Fruit fly (Drosophila melanogaster) whole organism, wandering third instar larva: ENCODE data around the gene CG16779.
A peak's percentile ranks its signal among the peaks of the same experiment; 100 is the strongest.

ENCODE experiments used
- Abd-B ChIP-seq: fragments of >200 bp; optimal IDR thresholded peaks from 2 replicates; lab custom pipeline; 2017; ENCODE audit warnings: missing biosample characterization, missing genetic modification characterization
- CG32264 ChIP-seq: fragments of 200-800 bp; sonication (Bioruptor generic); optimal IDR thresholded peaks from 2 replicates; lab custom pipeline; 2016; ENCODE audit warnings: missing biosample characterization, missing genetic modification characterization
- Dif ChIP-seq: fragments of 200-275, 200-300 bp; sonication (Bioruptor generic); optimal IDR thresholded peaks from 2 replicates; lab custom pipeline; 2018; ENCODE audit warnings: missing biosample characterization, missing genetic modification characterization; ENCODE audit not compliant: partially characterized antibody
- GATAd ChIP-seq: sonication (Bioruptor generic); optimal IDR thresholded peaks from 2 replicates; lab custom pipeline; 2016; ENCODE audit warnings: missing biosample characterization, missing genetic modification characterization
- HLH106 ChIP-seq: fragments of 200-800 bp; optimal IDR thresholded peaks from 3 replicates; lab custom pipeline; 2019; ENCODE audit warnings: missing biosample characterization, mild to moderate bottlenecking, missing genetic modification characterization, moderate library complexity
- Hnf4 ChIP-seq: fragments of 200-800 bp; sonication (Bioruptor generic); optimal IDR thresholded peaks from 2 replicates; lab custom pipeline; 2016; ENCODE audit warnings: missing biosample characterization, mild to moderate bottlenecking, missing genetic modification characterization
- Hr78 ChIP-seq: fragments of >200 bp; optimal IDR thresholded peaks from 2 replicates; lab custom pipeline; 2017; ENCODE audit warnings: missing biosample characterization, missing genetic modification characterization
- Hr83 ChIP-seq: fragments of 200-300 bp; sonication (Bioruptor generic); optimal IDR thresholded peaks from 2 replicates; lab custom pipeline; 2016; ENCODE audit warnings: missing biosample characterization, mild to moderate bottlenecking, missing genetic modification characterization, moderate library complexity; ENCODE audit not compliant: poor library complexity, severe bottlenecking
- Jra ChIP-seq: sonication (Bioruptor generic); optimal IDR thresholded peaks from 2 replicates; lab custom pipeline; 2016; ENCODE audit warnings: missing biosample characterization, missing genetic modification characterization
- Mio ChIP-seq: sonication (Bioruptor generic); optimal IDR thresholded peaks from 2 replicates; lab custom pipeline; 2016; ENCODE audit warnings: missing biosample characterization, missing genetic modification characterization
- Myc ChIP-seq: fragments of >200 bp; optimal IDR thresholded peaks from 2 replicates; lab custom pipeline; 2017
- N ChIP-seq: fragments of >200 bp; optimal IDR thresholded peaks from 2 replicates; lab custom pipeline; 2018; ENCODE audit warnings: missing biosample characterization, missing external identifiers, missing genetic modification characterization
- OdsH ChIP-seq: fragments of 200-800 bp; sonication (Bioruptor generic); optimal IDR thresholded peaks from 2 replicates; lab custom pipeline; 2016; ENCODE audit warnings: missing biosample characterization, mild to moderate bottlenecking, missing genetic modification characterization
- Rel ChIP-seq, 2 experiments: fragments of 200-800 bp; sonication (Bioruptor generic) in 1 of 2; optimal IDR thresholded peaks; 2 replicates in 1 of 2; 3 replicates in 1 of 2; lab custom pipeline; 2016 to 2019; ENCODE audit warnings: mild to moderate bottlenecking in 2 of 2, missing biosample characterization in 2 of 2, missing genetic modification characterization in 2 of 2, moderate library complexity in 1 of 2
- Sp1 ChIP-seq: fragments of 200-800 bp; sonication (Bioruptor generic); optimal IDR thresholded peaks from 3 replicates; lab custom pipeline; 2019; ENCODE audit warnings: missing biosample characterization, mild to moderate bottlenecking, missing genetic modification characterization, moderate library complexity
- Vsx2 ChIP-seq: fragments of 200-300, 225-300 bp; sonication (Bioruptor generic); optimal IDR thresholded peaks from 2 replicates; lab custom pipeline; 2018; ENCODE audit warnings: missing biosample characterization, missing genetic modification characterization; ENCODE audit not compliant: partially characterized antibody
- br ChIP-seq: fragments of 200-800 bp; sonication (Bioruptor generic); optimal IDR thresholded peaks from 2 replicates; lab custom pipeline; 2016; ENCODE audit warnings: missing biosample characterization, missing genetic modification characterization
- brk ChIP-seq: fragments of 200-800 bp; sonication (Bioruptor generic); optimal IDR thresholded peaks from 2 replicates; lab custom pipeline; 2016; ENCODE audit warnings: missing biosample characterization, mild to moderate bottlenecking, missing genetic modification characterization
- dl ChIP-seq, 2 experiments: fragments of 175-275, 200-275 bp in 1 of 2; fragments of 200-275 bp in 1 of 2; sonication (Bioruptor generic); optimal IDR thresholded peaks; lab custom pipeline; 2018; ENCODE audit warnings: mild to moderate bottlenecking in 2 of 2, missing biosample characterization in 2 of 2, missing genetic modification characterization in 2 of 2, moderate library complexity in 2 of 2; ENCODE audit not compliant: partially characterized antibody in 2 of 2, insufficient read depth in 1 of 2
- dmrt93B ChIP-seq: fragments of 200-800 bp; sonication (Bioruptor generic); optimal IDR thresholded peaks from 2 replicates; lab custom pipeline; 2018; ENCODE audit warnings: missing biosample characterization, mild to moderate bottlenecking, missing genetic modification characterization
- dsf ChIP-seq: sonication (Bioruptor generic); optimal IDR thresholded peaks from 2 replicates; lab custom pipeline; 2016; ENCODE audit warnings: missing biosample characterization, missing genetic modification characterization, borderline replicate concordance
- foxo ChIP-seq, 2 experiments: fragments of 200-800 bp; sonication (Bioruptor generic); optimal IDR thresholded peaks; 2 replicates in 1 of 2; 3 replicates in 1 of 2; lab custom pipeline; 2016 to 2017; ENCODE audit warnings: missing biosample characterization in 2 of 2, missing genetic modification characterization in 2 of 2
- fru ChIP-seq: fragments of 200-800 bp; sonication (Bioruptor generic); optimal IDR thresholded peaks from 3 replicates; lab custom pipeline; 2016; ENCODE audit warnings: missing biosample characterization, mild to moderate bottlenecking, missing genetic modification characterization
- h ChIP-seq: fragments of 200-800 bp; sonication (Bioruptor generic); optimal IDR thresholded peaks from 3 replicates; lab custom pipeline; 2016; ENCODE audit warnings: missing biosample characterization, mild to moderate bottlenecking, missing genetic modification characterization
- jim ChIP-seq: fragments of 175-275, 200-325 bp; sonication (Bioruptor generic); optimal IDR thresholded peaks from 2 replicates; lab custom pipeline; 2016; ENCODE audit warnings: missing biosample characterization, mild to moderate bottlenecking, missing genetic modification characterization
- lola ChIP-seq: fragments of >200 bp; optimal IDR thresholded peaks from 2 replicates; lab custom pipeline; 2017; ENCODE audit warnings: missing biosample characterization, missing genetic modification characterization
- pan ChIP-seq: fragments of >200 bp; optimal IDR thresholded peaks from 2 replicates; lab custom pipeline; 2017
- psq ChIP-seq: fragments of 200-800 bp; sonication (Bioruptor generic); optimal IDR thresholded peaks from 3 replicates; lab custom pipeline; 2017; ENCODE audit warnings: missing biosample characterization, mild to moderate bottlenecking, missing genetic modification characterization, moderate library complexity
- rgr ChIP-seq: fragments of 200-800 bp; sonication (Bioruptor generic); optimal IDR thresholded peaks from 3 replicates; lab custom pipeline; 2016; ENCODE audit warnings: missing biosample characterization, mild to moderate bottlenecking, missing genetic modification characterization
- sage ChIP-seq: fragments of 200-800 bp; sonication (Bioruptor generic); optimal IDR thresholded peaks from 2 replicates; lab custom pipeline; 2016; ENCODE audit warnings: missing biosample characterization, mild to moderate bottlenecking, missing genetic modification characterization
- sv ChIP-seq: fragments of 200-800 bp; sonication (Bioruptor generic); optimal IDR thresholded peaks from 3 replicates; lab custom pipeline; 2016; ENCODE audit warnings: missing biosample characterization, missing genetic modification characterization
- tai ChIP-seq: sonication (Bioruptor generic); optimal IDR thresholded peaks from 2 replicates; lab custom pipeline; 2016; ENCODE audit warnings: missing biosample characterization, missing genetic modification characterization
- woc ChIP-seq: sonication (Bioruptor generic); optimal IDR thresholded peaks from 2 replicates; lab custom pipeline; 2016; ENCODE audit warnings: missing biosample characterization, mild to moderate bottlenecking, missing genetic modification characterization

CG16779 gene

DNA sequence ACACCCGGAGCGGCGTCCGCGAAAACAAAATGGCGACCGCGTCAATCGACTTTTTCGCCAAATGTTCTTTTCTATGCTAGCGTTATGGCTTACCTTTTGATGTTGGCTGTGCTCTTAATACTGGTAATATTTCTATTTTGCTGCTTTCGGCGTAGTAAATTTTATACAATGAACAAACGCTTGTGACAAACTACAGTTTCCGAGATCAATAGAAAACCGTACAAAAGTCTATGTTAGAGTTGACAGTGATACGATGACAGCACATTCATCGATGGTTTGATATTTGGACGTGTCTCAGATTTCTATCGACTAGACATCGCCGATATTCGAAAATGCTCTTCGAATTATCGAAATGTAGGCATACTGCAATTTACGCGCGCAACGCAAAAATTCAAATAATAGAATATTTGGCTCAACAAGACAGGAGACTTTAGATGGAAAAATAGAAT, 16.6 kb upstream of the CG16779 start, which contains the start of gene rump:
TSS of gene rump (minus strand) at position 255 of the 449 bp plus-strand sequence.
- TF ChIP-seq N (GFP tag; lab: Kevin White, UChicago) (no peak), rgr (GFP tag; lab: Kevin White, UChicago) (peak; percentile 65), Sp1 (GFP tag; lab: Kevin White, UChicago) (peak; percentile 3), sage (GFP tag; lab: Kevin White, UChicago) (peak; percentile 59), Mio (GFP tag; lab: Kevin White, UChicago) (no peak), tai (GFP tag; lab: Kevin White, UChicago) (peak; percentile 81), Hr83 (GFP tag; lab: Kevin White, UChicago) (peak; percentile 79), Hnf4 (GFP tag; lab: Kevin White, UChicago) (peak; percentile 57), dl (GFP tag; optimal IDR thresholded peaks at IDR 0.05; lab: Kevin White, UChicago; ENCODE audit: insufficient read depth in 1 of 2, partially characterized antibody in 2 of 2) (no peak), Jra (peak; percentile 49), dsf (GFP tag; lab: Kevin White, UChicago) (peak; percentile 15), Myc (lab: Kevin White, UChicago) (peak; percentile 79), dmrt93B (GFP tag; lab: Kevin White, UChicago) (no peak), brk (GFP tag; lab: Kevin White, UChicago) (peak; percentile 83), Rel (GFP tag; optimal IDR thresholded peaks at IDR 0.05; lab: Kevin White, UChicago) (no peak), Rel (tag; optimal IDR thresholded peaks at IDR 0.05; lab: Kevin White, UChicago) (peak; percentile 41), h (GFP tag; lab: Kevin White, UChicago) (peak; percentile 17), Dif (peak; percentile 24), woc (GFP tag; lab: Kevin White, UChicago) (peak; percentile 18)

DNA sequence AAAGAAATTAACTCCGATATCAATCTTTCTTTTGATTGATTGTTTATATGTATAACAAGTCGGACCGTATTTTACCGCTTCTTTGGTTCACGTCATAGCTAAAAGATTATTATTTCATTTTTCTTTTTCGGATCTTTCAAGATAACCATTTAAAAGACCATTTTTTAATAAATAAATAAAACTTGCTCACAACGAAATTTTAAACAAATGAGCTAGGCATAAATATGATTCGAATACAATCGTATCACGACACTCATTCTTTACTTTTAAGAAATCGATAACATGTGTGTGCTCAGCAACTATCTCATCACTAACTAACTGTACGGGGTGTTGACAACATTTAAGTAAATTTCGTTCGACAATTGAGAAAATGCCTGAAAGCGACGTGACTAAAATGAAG, 10.9 kb upstream of the CG16779 start, which contains the start of gene CG8149:
TSS of gene CG8149 (plus strand) at position 302 of the 400 bp plus-strand sequence.
- TF ChIP-seq rgr (GFP tag; lab: Kevin White, UChicago), result no peak
- TF ChIP-seq fru, result peak; percentile 75
- peak; percentile 4 for TF ChIP-seq brk (GFP tag; lab: Kevin White, UChicago)
- TF ChIP-seq Sp1 (GFP tag; lab: Kevin White, UChicago), result peak; percentile 8
- no peak for TF ChIP-seq Rel (GFP tag; optimal IDR thresholded peaks at IDR 0.05; lab: Kevin White, UChicago)
- peak; percentile 24 for TF ChIP-seq Rel (tag; optimal IDR thresholded peaks at IDR 0.05; lab: Kevin White, UChicago)
- TF ChIP-seq OdsH (GFP tag; lab: Kevin White, UChicago), result peak; percentile 9
- TF ChIP-seq GATAd, result no peak
- no peak for TF ChIP-seq lola (GFP tag; lab: Kevin White, UChicago)
- TF ChIP-seq jim, result no peak
- no peak for TF ChIP-seq Hr78 (GFP tag; lab: Kevin White, UChicago)
- TF ChIP-seq Mio (GFP tag; lab: Kevin White, UChicago), result no peak
- peak; percentile 77 for TF ChIP-seq Jra
- TF ChIP-seq CG32264 (GFP tag; lab: Kevin White, UChicago), result no peak
- TF ChIP-seq dl (GFP tag; optimal IDR thresholded peaks at IDR 0.05; lab: Kevin White, UChicago; ENCODE audit: insufficient read depth in 1 of 2, partially characterized antibody in 2 of 2), result no peak
- peak; percentile 30 for TF ChIP-seq woc (GFP tag; lab: Kevin White, UChicago)
- peak; percentile 29 for TF ChIP-seq Dif
- TF ChIP-seq Hr83 (GFP tag; lab: Kevin White, UChicago), result peak; percentile 36
- TF ChIP-seq h (GFP tag; lab: Kevin White, UChicago), result peak; percentile 51
- TF ChIP-seq psq, result peak; percentile 14
- TF ChIP-seq tai (GFP tag; lab: Kevin White, UChicago), result peak; percentile 71
- TF ChIP-seq Hnf4 (GFP tag; lab: Kevin White, UChicago), result peak; percentile 18

DNA sequence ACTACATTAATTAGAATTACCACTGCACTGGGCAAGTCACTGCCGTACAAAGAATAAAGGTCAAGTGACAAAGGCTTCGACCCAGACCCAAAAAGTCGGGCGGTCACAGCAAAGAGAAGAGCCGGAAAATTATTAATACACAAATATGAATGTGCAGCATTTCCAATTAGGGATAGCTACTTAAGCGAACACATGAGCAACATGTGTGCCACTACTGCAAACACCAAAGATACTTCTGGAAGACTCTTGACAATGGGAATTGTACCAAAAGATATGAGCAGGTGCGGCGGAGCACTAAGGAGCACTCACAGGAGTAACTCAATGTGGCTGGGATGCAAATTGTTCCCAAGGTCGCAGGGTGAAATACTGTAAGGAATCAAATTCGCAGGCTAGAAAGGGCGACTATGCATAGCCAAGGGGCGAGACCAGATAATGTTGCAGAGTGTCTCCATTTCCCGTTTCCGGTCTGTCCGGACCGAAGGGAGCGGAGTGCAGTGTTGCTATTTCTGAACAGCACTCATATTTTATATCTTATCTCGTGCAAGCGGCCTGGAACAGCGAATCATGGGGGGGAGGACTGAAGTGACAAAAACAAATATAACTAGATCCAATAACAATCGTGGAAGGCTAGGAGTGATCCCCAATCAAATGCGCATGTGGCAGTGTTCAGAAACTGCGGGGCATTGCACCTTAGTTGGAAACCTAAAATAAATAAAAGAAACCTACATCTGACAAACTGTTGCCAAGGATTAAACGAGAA, 10.0 kb upstream of the CG16779 start:
- peak; percentile 14 for TF ChIP-seq br (GFP tag; lab: Kevin White, UChicago)
- peak; percentile 39 for TF ChIP-seq h (GFP tag; lab: Kevin White, UChicago)
- TF ChIP-seq Rel (GFP tag; optimal IDR thresholded peaks at IDR 0.05; lab: Kevin White, UChicago), result no peak
- TF ChIP-seq Rel (tag; optimal IDR thresholded peaks at IDR 0.05; lab: Kevin White, UChicago), result peak; percentile 65
- no peak for TF ChIP-seq fru

DNA sequence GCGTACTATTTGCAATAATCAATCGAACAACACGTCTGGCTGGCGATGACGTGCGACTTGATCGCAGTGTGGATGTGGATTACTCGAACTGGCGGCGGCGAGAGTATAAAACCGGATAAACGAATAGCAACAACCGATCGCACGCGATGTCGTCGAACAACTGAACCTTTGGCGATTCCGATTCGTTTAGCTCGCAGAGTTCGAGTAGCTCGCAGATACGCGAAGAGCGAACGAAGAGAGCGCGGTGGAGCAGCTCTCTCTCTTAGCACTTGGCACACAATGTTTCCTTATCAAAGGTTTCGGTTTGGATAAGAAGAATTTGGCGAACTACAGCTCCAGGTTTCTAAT, 8.9 kb upstream of the CG16779 start, which contains the start of gene RhoL:
TSS of gene RhoL (minus strand) at position 166 of the 348 bp plus-strand sequence.
- TF ChIP-seq HLH106 (tag; lab: Kevin White, UChicago), result no peak
- no peak for TF ChIP-seq pan (lab: Kevin White, UChicago)
- TF ChIP-seq Sp1 (GFP tag; lab: Kevin White, UChicago), result peak; percentile 58
- no peak for TF ChIP-seq sage (GFP tag; lab: Kevin White, UChicago)
- TF ChIP-seq foxo (GFP tag; optimal IDR thresholded peaks at IDR 0.05; lab: Kevin White, UChicago), result peak in 1 of 2 experiments; percentile 3
- TF ChIP-seq rgr (GFP tag; lab: Kevin White, UChicago), result peak; percentile 37
- peak; percentile 49 for TF ChIP-seq Vsx2 (GFP tag; lab: Kevin White, UChicago)
- TF ChIP-seq dl (GFP tag; optimal IDR thresholded peaks at IDR 0.05; lab: Kevin White, UChicago; ENCODE audit: insufficient read depth in 1 of 2, partially characterized antibody in 2 of 2), result peak; percentile 82 to 89
- no peak for TF ChIP-seq sv (GFP tag; lab: Kevin White, UChicago)
- TF ChIP-seq GATAd, result no peak
- peak; percentile 91 for TF ChIP-seq Dif
- TF ChIP-seq psq, result no peak
- peak; percentile 59 for TF ChIP-seq Jra
- no peak for TF ChIP-seq N (GFP tag; lab: Kevin White, UChicago)
- peak; percentile 84 for TF ChIP-seq Hr83 (GFP tag; lab: Kevin White, UChicago)
- no peak for TF ChIP-seq woc (GFP tag; lab: Kevin White, UChicago)
- peak; percentile 54 for TF ChIP-seq Hnf4 (GFP tag; lab: Kevin White, UChicago)
- TF ChIP-seq br (GFP tag; lab: Kevin White, UChicago), result peak; percentile 48
- no peak for TF ChIP-seq fru
- peak; percentile 76 for TF ChIP-seq h (GFP tag; lab: Kevin White, UChicago)
- peak; percentile 61 for TF ChIP-seq jim
- peak; percentile 49 for TF ChIP-seq OdsH (GFP tag; lab: Kevin White, UChicago)
- TF ChIP-seq tai (GFP tag; lab: Kevin White, UChicago), result peak; percentile 8
- no peak for TF ChIP-seq Mio (GFP tag; lab: Kevin White, UChicago)
- peak; percentile 56 for TF ChIP-seq Rel (GFP tag; optimal IDR thresholded peaks at IDR 0.05; lab: Kevin White, UChicago)
- peak; percentile 66 for TF ChIP-seq Rel (tag; optimal IDR thresholded peaks at IDR 0.05; lab: Kevin White, UChicago)
- no peak for TF ChIP-seq Abd-B
- no peak for TF ChIP-seq Hr78 (GFP tag; lab: Kevin White, UChicago)
